Worm (Caenorhabditis elegans) whole organism, L4 larva: ENCODE data around the gene F49H6.17.

Source experiments
- F44E2.7 ChIP-seq: fragments of 200-800 bp; sonication (Bioruptor generic); IDR thresholded peaks from 2 replicates; pipeline ENCODE4 v2.1.2; 2022; ENCODE audit warnings: missing genetic modification characterization, missing compliant biosample characterization
- R02D3.7 ChIP-seq: fragments of 150-350 bp; sonication (generic microtip); optimal IDR thresholded peaks from 3 replicates; lab custom pipeline; 2014; ENCODE audit warnings: missing biosample characterization, missing genetic modification characterization
- Y105C5A.15 ChIP-seq: fragments of 200-800 bp; sonication (Bioruptor generic); IDR thresholded peaks from 2 replicates; pipeline ENCODE4 v1.3.6; 2022; ENCODE audit warnings: missing genetic modification characterization, missing compliant biosample characterization
- Y75B8A.6 ChIP-seq: fragments of 200-800 bp; sonication (Bioruptor generic); IDR thresholded peaks from 2 replicates; pipeline ENCODE4 v1.3.6; 2022; ENCODE audit warnings: missing genetic modification reagents, missing genetic modification characterization, missing compliant biosample characterization
- ZK337.2 ChIP-seq: fragments of 200-800 bp; sonication (Bioruptor generic); IDR thresholded peaks from 2 replicates; pipeline ENCODE4 v1.3.6; 2022; ENCODE audit warnings: missing genetic modification reagents, missing genetic modification characterization, missing compliant biosample characterization
- ZK546.5 ChIP-seq, 2 experiments: sonication (generic microtip); optimal IDR thresholded peaks; 2 replicates each; lab custom pipeline; 2017; ENCODE audit warnings: missing biosample characterization in 2 of 2, missing genetic modification characterization in 2 of 2
- aha-1 ChIP-seq: fragments of 150-350 bp; peaks from one replicate; lab custom pipeline; 2014; ENCODE audit warnings: missing biosample characterization, missing genetic modification characterization
- aly-2 ChIP-seq: sonication (generic microtip); optimal IDR thresholded peaks from 2 replicates; lab custom pipeline; 2018; ENCODE audit warnings: missing biosample characterization, missing genetic modification characterization
- attf-4 ChIP-seq: sonication (generic microtip); optimal IDR thresholded peaks from 3 replicates; lab custom pipeline; 2017; ENCODE audit warnings: missing biosample characterization, missing genetic modification characterization
- ceh-28 ChIP-seq: fragments of 150-350 bp; optimal IDR thresholded peaks from 2 replicates; lab custom pipeline; 2014; ENCODE audit warnings: missing biosample characterization, missing genetic modification reagents, missing genetic modification characterization
- ceh-82 ChIP-seq: sonication (generic microtip); optimal IDR thresholded peaks from 2 replicates; lab custom pipeline; 2017; ENCODE audit warnings: missing biosample characterization, missing genetic modification characterization
- ctbp-1 ChIP-seq: fragments of 200-800 bp; sonication (Bioruptor generic); IDR thresholded peaks from 2 replicates; pipeline ENCODE4 v1.3.6; 2022; ENCODE audit warnings: missing genetic modification reagents, missing genetic modification characterization, missing compliant biosample characterization
- daf-8 ChIP-seq: fragments of 200-800 bp; sonication (Bioruptor generic); IDR thresholded peaks from 2 replicates; pipeline ENCODE4 v1.3.6; 2022; ENCODE audit warnings: missing genetic modification characterization, missing compliant biosample characterization
- dve-1 ChIP-seq: sonication (generic microtip); optimal IDR thresholded peaks from 2 replicates; lab custom pipeline; 2017; ENCODE audit warnings: antibody characterized with exemption, mild to moderate bottlenecking, missing genetic modification characterization, missing compliant biosample characterization; ENCODE audit not compliant: insufficient read depth
- egl-27 ChIP-seq: sonication (generic microtip); optimal IDR thresholded peaks from 3 replicates; lab custom pipeline; 2017; ENCODE audit warnings: missing biosample characterization, missing genetic modification reagents, missing genetic modification characterization
- gei-8 ChIP-seq: fragments of 200-800 bp; sonication (Bioruptor generic); optimal IDR thresholded peaks from 2 replicates; lab custom pipeline; 2018; ENCODE audit warnings: mild to moderate bottlenecking, missing genetic modification characterization, missing compliant biosample characterization
- hlh-30 ChIP-seq: sonication (generic microtip); optimal IDR thresholded peaks from 2 replicates; lab custom pipeline; 2017; ENCODE audit warnings: antibody characterized with exemption, mild to moderate bottlenecking, missing genetic modification characterization, missing compliant biosample characterization; ENCODE audit not compliant: insufficient read depth
- lim-7 ChIP-seq: fragments of 200-800 bp; sonication (Bioruptor generic); IDR thresholded peaks from 2 replicates; pipeline ENCODE4 v1.3.6; 2022; ENCODE audit warnings: missing genetic modification characterization, missing compliant biosample characterization
- lin-38 ChIP-seq: fragments of 200-800 bp; sonication (Bioruptor generic); IDR thresholded peaks from 2 replicates; pipeline ENCODE4 v1.3.6; 2022; ENCODE audit warnings: missing genetic modification reagents, missing genetic modification characterization, missing compliant biosample characterization
- mdl-1 ChIP-seq, 2 experiments: fragments of 150-350 bp in 1 of 2; sonication (generic microtip) in 1 of 2; optimal IDR thresholded peaks; 2 replicates each; lab custom pipeline; 2014 to 2017; ENCODE audit warnings: missing biosample characterization in 2 of 2, missing genetic modification characterization in 2 of 2
- mdt-29 ChIP-seq: fragments of 200-800 bp; sonication (Bioruptor generic); IDR thresholded peaks from 2 replicates; pipeline ENCODE4 v1.3.6; 2022; ENCODE audit warnings: missing genetic modification reagents, missing genetic modification characterization, missing compliant biosample characterization
- nhr-111 ChIP-seq: fragments of 200-800 bp; sonication (Bioruptor generic); optimal IDR thresholded peaks from 2 replicates; lab custom pipeline; 2018; ENCODE audit warnings: mild to moderate bottlenecking, missing genetic modification characterization, missing compliant biosample characterization
- nhr-237 ChIP-seq: sonication (generic microtip); optimal IDR thresholded peaks from 2 replicates; lab custom pipeline; 2017; ENCODE audit warnings: missing biosample characterization, missing genetic modification characterization
- nhr-25 ChIP-seq: sonication (generic microtip); optimal IDR thresholded peaks from 2 replicates; lab custom pipeline; 2017; ENCODE audit warnings: missing genetic modification characterization, mild to moderate bottlenecking, missing compliant biosample characterization, antibody characterized with exemption, moderate library complexity, borderline replicate concordance; ENCODE audit not compliant: insufficient read depth
- pha-4 ChIP-seq, 2 experiments: fragments of 150-350 bp in 1 of 2; fragments of 200-800 bp in 1 of 2; sonication (Bioruptor generic) in 1 of 2; IDR thresholded peaks in 1 of 2; optimal IDR thresholded peaks in 1 of 2; 2 replicates each; pipeline versions ENCODE4 v1.3.6 to Lab custom; 2014 to 2022; ENCODE audit warnings: missing genetic modification characterization in 2 of 2, missing genetic modification reagents in 2 of 2, missing biosample characterization in 1 of 2, missing compliant biosample characterization in 1 of 2
- pqm-1 ChIP-seq: sonication (generic microtip); optimal IDR thresholded peaks from 2 replicates; lab custom pipeline; 2017; ENCODE audit warnings: missing biosample characterization, missing genetic modification characterization
- snpc-4 ChIP-seq: fragments of 150-350 bp; optimal IDR thresholded peaks from 2 replicates; lab custom pipeline; 2014; ENCODE audit warnings: missing biosample characterization, missing genetic modification characterization
- tra-1 ChIP-seq: fragments of 200-800 bp; sonication (Bioruptor generic); IDR thresholded peaks from 2 replicates; pipeline ENCODE4 v1.3.6; 2022; ENCODE audit warnings: missing genetic modification reagents, missing genetic modification characterization, missing compliant biosample characterization
- unc-39 ChIP-seq: sonication (generic microtip); optimal IDR thresholded peaks from 2 replicates; lab custom pipeline; 2017; ENCODE audit warnings: missing biosample characterization, missing genetic modification characterization
- unc-62 ChIP-seq, 3 experiments: fragments of 150-350 bp in 1 of 3; sonication (generic microtip); optimal IDR thresholded peaks in 2 of 3; peaks in 1 of 3; 1 replicate in 1 of 3; 2 replicates in 2 of 3; lab custom pipeline; 2014 to 2017; ENCODE audit warnings: missing biosample characterization in 3 of 3, missing genetic modification characterization in 3 of 3, missing genetic modification reagents in 3 of 3, missing genotype in 1 of 3
- zip-11 ChIP-seq: fragments of 200-800 bp; sonication (Bioruptor generic); IDR thresholded peaks from 2 replicates; pipeline ENCODE4 v1.3.6; 2022; ENCODE audit warnings: missing genetic modification characterization, missing compliant biosample characterization

F49H6.17 gene

DNA sequence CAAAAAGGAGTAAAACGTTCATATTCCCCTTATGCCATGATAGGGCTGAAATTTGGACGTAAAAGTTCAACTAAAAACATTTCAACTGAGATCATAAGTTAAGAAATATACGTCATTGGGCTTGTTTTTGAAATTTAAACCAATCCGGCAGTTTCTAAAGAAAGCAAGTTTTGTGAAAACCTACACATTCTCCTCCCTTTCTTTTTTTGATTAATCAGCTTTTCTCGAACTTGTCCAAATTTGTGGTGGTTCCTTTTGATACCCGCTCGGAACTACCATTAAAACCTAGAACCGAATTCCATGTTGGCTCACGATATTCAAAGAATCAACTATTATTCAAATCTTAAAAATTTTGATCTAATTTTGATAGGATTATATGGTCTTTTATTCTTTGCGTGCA, 39.4 kb upstream of the F49H6.17 start, which contains the start of gene srz-54:
srz-54 (plus strand) TSS at position 301 of the 400 bp plus-strand sequence.
- no peak for TF ChIP-seq tra-1 (GFP tag; lab: Robert Waterston, UW)
- TF ChIP-seq pha-4 (GFP tag; IDR thresholded peaks at IDR 0.05; lab: Robert Waterston, UW): no peak
- no peak for TF ChIP-seq pha-4 (tag; optimal IDR thresholded peaks at IDR 0.05; lab: Kevin White, UChicago)
- TF ChIP-seq hlh-30 (tag; lab: Kevin White, UChicago): no peak
- no peak for TF ChIP-seq nhr-237
- no peak for TF ChIP-seq ZK337.2 (GFP tag; lab: Robert Waterston, UW)
- no peak for TF ChIP-seq F44E2.7 (GFP tag; lab: Robert Waterston, UW)
- no peak for TF ChIP-seq dve-1
- TF ChIP-seq ctbp-1: no peak
- TF ChIP-seq mdt-29 (GFP tag; lab: Robert Waterston, UW): no peak
- TF ChIP-seq ceh-82: no peak
- TF ChIP-seq snpc-4 (tag; lab: Kevin White, UChicago): no peak
- TF ChIP-seq ZK546.5 (tag; optimal IDR thresholded peaks at IDR 0.05; lab: Kevin White, UChicago): no peak

DNA sequence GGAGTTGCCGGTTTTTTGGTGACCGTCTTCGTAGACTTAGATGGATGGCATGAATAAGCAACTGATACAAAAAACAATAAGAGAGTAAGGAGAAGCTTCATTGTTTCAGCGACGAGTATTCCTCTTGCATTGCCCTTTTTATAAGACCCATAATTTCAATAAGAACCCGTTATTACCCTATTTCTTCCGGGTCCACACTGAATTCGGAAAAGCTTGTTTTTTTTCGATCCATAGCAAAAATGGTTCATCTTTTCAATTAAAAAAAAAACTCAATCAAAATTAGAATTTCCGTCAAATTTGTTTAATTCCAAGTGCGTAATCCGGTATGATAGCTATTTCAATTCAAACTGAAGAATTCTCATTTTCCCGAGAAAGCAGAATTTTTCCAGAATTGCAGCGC, 32.8 kb upstream of the F49H6.17 start, which contains the start of gene Y102A5C.40:
Y102A5C.40 (minus strand) TSS at position 101 of the 400 bp plus-strand sequence.
- TF ChIP-seq Y105C5A.15 (no peak), unc-39 (tag; lab: Kevin White, UChicago) (no peak), nhr-25 (tag; lab: Kevin White, UChicago) (no peak)

DNA sequence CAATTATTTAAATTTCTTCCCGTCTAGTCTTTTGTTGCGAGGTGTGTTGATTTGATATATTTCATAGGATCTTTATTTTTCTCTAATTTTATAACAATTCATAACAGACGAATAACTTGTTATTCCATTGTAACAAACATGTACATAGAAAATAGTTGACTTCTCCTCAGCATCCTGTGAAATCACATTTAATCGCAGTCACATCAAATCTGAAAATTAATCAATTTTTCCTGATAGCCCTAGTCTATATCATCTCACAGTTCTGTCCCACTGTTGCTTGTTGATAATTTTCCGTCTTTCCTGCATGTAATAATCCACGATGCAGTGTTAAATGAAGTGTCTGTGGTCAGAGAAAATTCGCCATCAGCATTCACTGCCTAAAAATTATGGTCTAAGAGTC, 32.0 kb upstream of the F49H6.17 start:
- no peak for TF ChIP-seq aly-2 (tag; lab: Kevin White, UChicago)
- peak in 1 of 2 experiments; percentile 97 for TF ChIP-seq unc-62 (GFP tag; optimal IDR thresholded peaks at IDR 0.05 in 1 of 2; lab: Kevin White, UChicago)
- no peak for TF ChIP-seq unc-62 (tag; optimal IDR thresholded peaks at IDR 0.05; lab: Kevin White, UChicago)

DNA sequence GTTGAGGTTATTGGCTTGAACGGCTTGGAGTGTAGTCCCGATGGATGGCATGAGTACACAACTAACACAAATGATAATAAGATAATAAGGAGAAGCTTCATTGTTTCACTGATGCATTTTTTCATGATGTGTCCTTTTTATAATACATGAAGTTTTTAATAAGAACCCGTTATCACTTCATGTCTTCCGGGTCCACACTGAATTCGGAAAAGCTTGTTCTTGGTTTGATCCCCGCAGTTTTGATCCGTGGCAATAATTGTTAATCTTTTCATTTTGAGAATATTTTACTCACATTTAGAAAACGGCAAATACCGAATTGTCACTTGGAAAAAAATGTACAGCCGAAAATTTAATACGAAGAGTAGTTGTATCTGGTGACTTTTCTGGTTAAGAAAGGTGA, 31.2 kb upstream of the F49H6.17 start, which contains the start of gene Y102A5C.27:
Y102A5C.27 (minus strand) TSS at position 101 of the 400 bp plus-strand sequence.
- TF ChIP-seq pqm-1 (tag; lab: Kevin White, UChicago) (no peak), lim-7 (GFP tag; lab: Robert Waterston, UW) (no peak), lin-38 (GFP tag; lab: Robert Waterston, UW) (no peak), mdl-1 (tag; optimal IDR thresholded peaks at IDR 0.05; lab: Kevin White, UChicago) (no peak), Y105C5A.15 (no peak), snpc-4 (tag; lab: Kevin White, UChicago) (no peak)

DNA sequence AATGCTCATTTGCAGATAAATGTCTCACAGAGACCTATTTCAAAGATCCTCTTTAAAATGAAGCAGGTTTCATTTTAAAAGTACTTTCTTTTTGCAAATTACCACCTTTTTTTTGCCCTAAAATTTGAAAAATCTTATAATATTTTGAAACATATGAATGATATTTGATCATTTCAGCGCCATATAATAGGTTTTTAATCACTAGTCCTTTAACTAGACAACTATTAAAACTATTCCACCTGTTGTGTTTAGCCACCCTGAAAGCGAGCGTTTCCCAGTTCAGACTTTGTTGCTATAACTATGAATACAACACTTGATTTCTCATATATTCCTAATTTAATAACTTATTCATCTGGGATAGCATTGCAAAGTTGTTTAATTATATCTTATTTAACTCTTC, 28.1 kb upstream of the F49H6.17 start, which contains the start of gene srz-95:
srz-95 (plus strand) TSS at position 301 of the 400 bp plus-strand sequence.
- TF ChIP-seq zip-11 (GFP tag; lab: Robert Waterston, UW) (no peak), daf-8 (GFP tag; lab: Robert Waterston, UW) (no peak), gei-8 (GFP tag; lab: Kevin White, UChicago) (no peak), egl-27 (tag; lab: Kevin White, UChicago) (no peak), nhr-111 (GFP tag; lab: Kevin White, UChicago) (no peak), aha-1 (no peak), R02D3.7 (no peak), pqm-1 (tag; lab: Kevin White, UChicago) (no peak), unc-39 (tag; lab: Kevin White, UChicago) (no peak), ZK546.5 (tag; optimal IDR thresholded peaks at IDR 0.05; lab: Kevin White, UChicago) (no peak), Y75B8A.6 (GFP tag; lab: Robert Waterston, UW) (no peak), attf-4 (tag; lab: Kevin White, UChicago) (no peak), aly-2 (tag; lab: Kevin White, UChicago) (no peak), mdl-1 (tag; optimal IDR thresholded peaks at IDR 0.05; lab: Kevin White, UChicago) (no peak), mdt-29 (GFP tag; lab: Robert Waterston, UW) (no peak), F44E2.7 (GFP tag; lab: Robert Waterston, UW) (no peak), tra-1 (GFP tag; lab: Robert Waterston, UW) (no peak), ceh-28 (tag; lab: Kevin White, UChicago) (no peak)
